Fruit fly (Drosophila melanogaster) whole organism, prepupa: ENCODE measurements around the gene Crys.

Source experiments
- CG11902 ChIP-seq: fragments of 200-800 bp; sonication (Bioruptor generic); optimal IDR thresholded peaks from 3 replicates; lab custom pipeline; 2016; ENCODE audit warnings: missing biosample characterization, missing genetic modification characterization
- CG15336 ChIP-seq: fragments of 200-800 bp; sonication (Bioruptor generic); IDR thresholded peaks from 2 replicates; pipeline ENCODE4 v1.3.6; 2022; ENCODE audit warnings: missing biosample characterization, missing genetic modification characterization
- CG16779 ChIP-seq: fragments of 200-800 bp; sonication (Bioruptor generic); optimal IDR thresholded peaks from 3 replicates; lab custom pipeline; 2017; ENCODE audit warnings: missing biosample characterization, mild to moderate bottlenecking, missing genetic modification characterization
- CG31627 ChIP-seq: fragments of 200-800 bp; sonication (Bioruptor generic); optimal IDR thresholded peaks from 3 replicates; lab custom pipeline; 2016; ENCODE audit warnings: missing biosample characterization, missing genetic modification characterization
- CG34406 ChIP-seq: fragments of 200-800 bp; sonication (Bioruptor generic); optimal IDR thresholded peaks from 3 replicates; lab custom pipeline; 2016; ENCODE audit warnings: missing biosample characterization, missing genetic modification characterization
- CG8632 ChIP-seq: fragments of 200-800 bp; sonication (Bioruptor generic); optimal IDR thresholded peaks from 3 replicates; lab custom pipeline; 2016; ENCODE audit warnings: missing biosample characterization, missing genetic modification characterization
- Eip75B ChIP-seq: fragments of 200-800 bp; sonication (Bioruptor generic); optimal IDR thresholded peaks from 3 replicates; lab custom pipeline; 2016; ENCODE audit warnings: missing biosample characterization, missing genetic modification characterization
- Hr39 ChIP-seq: fragments of 200-800 bp; sonication (Bioruptor generic); optimal IDR thresholded peaks from 2 replicates; lab custom pipeline; 2016; ENCODE audit warnings: missing biosample characterization, missing genetic modification characterization
- Sox102F ChIP-seq: fragments of 200-800 bp; sonication (Bioruptor generic); optimal IDR thresholded peaks from 2 replicates; lab custom pipeline; 2016; ENCODE audit warnings: missing biosample characterization, mild to moderate bottlenecking, missing genetic modification characterization
- cyc ChIP-seq: fragments of 200-800 bp; sonication (Bioruptor generic); optimal IDR thresholded peaks from 3 replicates; lab custom pipeline; 2016; ENCODE audit warnings: missing biosample characterization, missing genetic modification characterization
- esn ChIP-seq: fragments of 200-800 bp; sonication (Bioruptor generic); optimal IDR thresholded peaks from 2 replicates; lab custom pipeline; 2016; ENCODE audit warnings: missing biosample characterization, mild to moderate bottlenecking, missing genetic modification characterization, moderate library complexity
- svp ChIP-seq: fragments of 200-800 bp; sonication (Bioruptor generic); peaks from one replicate; lab custom pipeline; 2016; ENCODE audit warnings: missing biosample characterization, missing genetic modification characterization
- vri ChIP-seq: fragments of 200-800 bp; sonication (Bioruptor generic); optimal IDR thresholded peaks from 3 replicates; lab custom pipeline; 2016; ENCODE audit warnings: missing biosample characterization, mild to moderate bottlenecking, missing genetic modification characterization

DNA sequence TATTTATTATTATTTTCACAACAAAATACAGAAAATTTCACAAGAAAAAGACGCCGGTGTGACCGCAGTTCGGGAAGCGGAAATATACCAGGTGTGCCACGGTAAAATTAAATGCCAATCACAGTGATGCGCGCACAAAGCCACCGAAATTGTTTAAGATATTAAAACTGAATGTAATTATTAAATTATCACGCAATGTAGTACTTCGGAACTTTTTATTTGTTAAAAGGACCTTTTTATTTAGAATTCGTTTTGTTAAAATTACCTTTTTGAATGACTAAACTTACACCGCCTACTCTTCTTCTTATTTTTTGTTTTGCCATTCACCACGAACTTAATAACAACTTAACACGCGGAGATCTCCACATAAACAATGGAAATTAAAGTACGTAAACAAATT, 44.0 kb downstream of the Crys start, which contains the start of the genes CG6686 and CG34163:
- TF ChIP-seq CG16779 (tag; lab: Kevin White, UChicago) (no peak), Sox102F (GFP tag; lab: Kevin White, UChicago) (no peak), svp (no peak), vri (no peak), Hr39 (GFP tag; lab: Kevin White, UChicago) (no peak), CG34406 (GFP tag; lab: Kevin White, UChicago) (no peak), esn (GFP tag; lab: Kevin White, UChicago) (peak; percentile 69), CG11902 (GFP tag; lab: Kevin White, UChicago) (no peak), CG8632 (GFP tag; lab: Kevin White, UChicago) (no peak), cyc (GFP tag; lab: Kevin White, UChicago) (peak; percentile 46), CG15336 (peak; percentile 20; the same call in 1 of the 2 replicates), Eip75B (no peak), CG31627 (peak; percentile 46)
